Worm (Caenorhabditis elegans): Measurements from ENCODE around the gene aakg-4.

The aakg-4 gene

DNA sequence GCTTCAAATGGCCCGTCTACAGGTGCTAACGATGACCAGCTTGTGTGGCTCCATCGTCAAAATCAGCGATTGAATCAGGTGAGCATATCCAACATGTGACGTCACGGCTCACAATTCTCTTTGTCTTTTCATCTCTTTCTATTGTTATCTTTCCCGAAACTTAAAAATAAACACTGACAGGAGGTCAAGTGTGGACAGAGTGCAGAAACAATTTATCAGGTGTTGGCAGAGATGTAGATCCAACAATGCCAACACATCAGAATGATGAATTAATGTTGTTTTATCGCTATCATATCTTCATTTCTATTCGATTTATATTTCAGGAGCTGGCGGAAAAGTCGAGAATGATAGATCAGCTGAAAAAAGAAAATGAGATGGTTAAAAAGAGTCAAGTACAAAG is 28.8 kb upstream of the aakg-4 start:
- no peak for TF ChIP-seq ceh-13 (GFP tag; optimal IDR thresholded peaks at IDR 0.05)
- no peak for TF ChIP-seq scrt-1 (GFP tag; IDR thresholded peaks at IDR 0.05)
- no peak for TF ChIP-seq hmbx-1 (tag; optimal IDR thresholded peaks at IDR 0.05)
- TF ChIP-seq tbx-11 (GFP tag; IDR thresholded peaks at IDR 0.05): no peak
- TF ChIP-seq sea-1 (GFP tag; conservative IDR thresholded peaks at IDR 0.05): no peak
- no peak for TF ChIP-seq tra-4 (tag; optimal IDR thresholded peaks at IDR 0.05)
- no peak for TF ChIP-seq ets-7 (tag; optimal IDR thresholded peaks at IDR 0.05)
- no peak for TF ChIP-seq B0310.2 (tag; optimal IDR thresholded peaks at IDR 0.05)
- TF ChIP-seq hnd-1 (tag; optimal IDR thresholded peaks at IDR 0.05): no peak
- TF ChIP-seq hmg-4 (GFP tag; optimal IDR thresholded peaks at IDR 0.05): no peak
- TF ChIP-seq F13C5.2 (tag; optimal IDR thresholded peaks at IDR 0.05): no peak
- no peak for TF ChIP-seq aly-1 (tag; optimal IDR thresholded peaks at IDR 0.05)
- no peak for TF ChIP-seq ceh-36 (tag; optimal IDR thresholded peaks at IDR 0.05)
- no peak for TF ChIP-seq pes-1 (GFP tag; IDR thresholded peaks at IDR 0.05)
- TF ChIP-seq tbx-37 (GFP tag; conservative IDR thresholded peaks at IDR 0.05): no peak

- TF ChIP-seq sea-1 (GFP tag; conservative IDR thresholded peaks at IDR 0.05) (no peak), ceh-13 (GFP tag; optimal IDR thresholded peaks at IDR 0.05) (no peak), flt-1 (GFP tag; IDR thresholded peaks at IDR 0.05) (no peak), ceh-36 (tag; optimal IDR thresholded peaks at IDR 0.05) (no peak), aly-1 (tag; optimal IDR thresholded peaks at IDR 0.05) (no peak), hmbx-1 (tag; optimal IDR thresholded peaks at IDR 0.05) (no peak), tbx-11 (GFP tag; IDR thresholded peaks at IDR 0.05) (no peak), hnd-1 (tag; optimal IDR thresholded peaks at IDR 0.05) (no peak), tbx-37 (GFP tag; conservative IDR thresholded peaks at IDR 0.05) (no peak), F13C5.2 (tag; optimal IDR thresholded peaks at IDR 0.05) (no peak)
Measured at ce11 chrX:2344666-2345065, 25.5 kb upstream of the aakg-4 start, which contains the start of gene nlp-2. nlp-2 (minus strand) TSS chrX:2344766.

DNA sequence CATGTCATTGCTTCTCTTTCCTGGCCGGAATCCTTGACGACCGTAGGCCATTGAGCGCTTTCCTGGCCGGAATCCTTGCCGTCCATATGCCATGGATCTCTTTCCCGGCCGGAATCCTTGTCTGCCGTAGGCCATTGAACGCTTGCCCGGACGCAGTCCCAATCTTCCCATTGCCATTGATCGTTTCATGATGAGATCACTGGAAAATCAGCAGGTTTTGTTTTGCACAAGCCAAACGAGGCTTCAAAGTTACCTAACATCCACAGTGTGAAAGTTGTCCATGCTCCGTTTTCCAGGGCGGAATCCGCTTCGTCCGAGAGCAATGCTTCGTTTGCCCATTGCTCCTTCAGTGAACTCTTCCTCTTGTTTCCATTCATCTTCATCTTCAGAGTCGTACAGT is 25.0 kb upstream of the aakg-4 start:
- no peak for TF ChIP-seq flt-1 (GFP tag; IDR thresholded peaks at IDR 0.05)
- no peak for TF ChIP-seq scrt-1 (GFP tag; IDR thresholded peaks at IDR 0.05)
- no peak for TF ChIP-seq pes-1 (GFP tag; IDR thresholded peaks at IDR 0.05)
- no peak for TF ChIP-seq ceh-13 (GFP tag; optimal IDR thresholded peaks at IDR 0.05)
- TF ChIP-seq ceh-36 (tag; optimal IDR thresholded peaks at IDR 0.05): no peak
- no peak for TF ChIP-seq hmbx-1 (tag; optimal IDR thresholded peaks at IDR 0.05)

DNA sequence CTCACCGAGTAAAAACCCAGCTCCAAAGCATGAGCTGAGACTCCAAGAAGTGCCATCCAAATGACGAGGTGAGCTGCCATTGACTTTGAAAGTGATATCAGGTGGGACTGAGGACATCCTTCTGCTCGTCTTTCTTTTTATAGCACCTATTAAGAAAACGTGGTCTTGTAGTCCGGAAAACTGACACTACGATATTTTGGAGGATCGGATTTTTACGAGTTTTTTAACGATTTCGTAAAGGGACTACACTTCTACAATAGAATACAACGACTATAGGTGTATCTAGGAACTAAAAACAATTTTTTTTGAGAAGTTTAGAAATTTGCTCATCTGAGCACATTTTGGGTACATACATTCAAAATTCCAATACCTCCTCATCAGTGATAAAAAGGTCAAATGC is 23.7 kb upstream of the aakg-4 start, which contains the start of gene nlp-23:
TSS of gene nlp-23 (minus strand) at position 101 of the 400 bp plus-strand sequence.
- TF ChIP-seq ets-7 (tag; optimal IDR thresholded peaks at IDR 0.05) (no peak), tbx-37 (GFP tag; conservative IDR thresholded peaks at IDR 0.05) (no peak), ceh-13 (GFP tag; optimal IDR thresholded peaks at IDR 0.05) (no peak), sea-1 (GFP tag; conservative IDR thresholded peaks at IDR 0.05) (no peak), scrt-1 (GFP tag; IDR thresholded peaks at IDR 0.05) (no peak), F13C5.2 (tag; optimal IDR thresholded peaks at IDR 0.05) (no peak), ceh-36 (tag; optimal IDR thresholded peaks at IDR 0.05) (no peak), pes-1 (GFP tag; IDR thresholded peaks at IDR 0.05) (no peak), hmbx-1 (tag; optimal IDR thresholded peaks at IDR 0.05) (no peak), tbx-11 (GFP tag; IDR thresholded peaks at IDR 0.05) (no peak), hmg-4 (GFP tag; optimal IDR thresholded peaks at IDR 0.05) (no peak), hnd-1 (tag; optimal IDR thresholded peaks at IDR 0.05) (no peak), B0310.2 (tag; optimal IDR thresholded peaks at IDR 0.05) (no peak), ama-1 (optimal IDR thresholded peaks at IDR 0.05) (no peak), tra-4 (tag; optimal IDR thresholded peaks at IDR 0.05) (no peak), aly-1 (tag; optimal IDR thresholded peaks at IDR 0.05) (no peak), flt-1 (GFP tag; IDR thresholded peaks at IDR 0.05) (no peak)

- TF ChIP-seq ets-7 (tag; optimal IDR thresholded peaks at IDR 0.05) (no peak), aly-1 (tag; optimal IDR thresholded peaks at IDR 0.05) (no peak), ceh-36 (tag; optimal IDR thresholded peaks at IDR 0.05) (no peak), hnd-1 (tag; optimal IDR thresholded peaks at IDR 0.05) (no peak), hmbx-1 (tag; optimal IDR thresholded peaks at IDR 0.05) (no peak), hmg-4 (GFP tag; optimal IDR thresholded peaks at IDR 0.05) (no peak), tbx-37 (GFP tag; conservative IDR thresholded peaks at IDR 0.05) (no peak), ceh-13 (GFP tag; optimal IDR thresholded peaks at IDR 0.05) (no peak), F13C5.2 (tag; optimal IDR thresholded peaks at IDR 0.05) (no peak), scrt-1 (GFP tag; IDR thresholded peaks at IDR 0.05) (no peak), flt-1 (GFP tag; IDR thresholded peaks at IDR 0.05) (no peak), tra-4 (tag; optimal IDR thresholded peaks at IDR 0.05) (no peak), tbx-11 (GFP tag; IDR thresholded peaks at IDR 0.05) (no peak)
Measured at ce11 chrX:2341989-2342388, 22.9 kb upstream of the aakg-4 start, which contains the start of gene nlp-22. nlp-22 (minus strand) TSS chrX:2342089.

ce11 chrX:2338210-2338609 is 19.1 kb upstream of the aakg-4 start, which contains the start of gene nlp-45:
nlp-45 (minus strand) TSS chrX:2338310.
- TF ChIP-seq B0310.2 (tag; optimal IDR thresholded peaks at IDR 0.05) (no peak), hnd-1 (tag; optimal IDR thresholded peaks at IDR 0.05) (no peak), ets-7 (tag; optimal IDR thresholded peaks at IDR 0.05) (no peak), scrt-1 (GFP tag; IDR thresholded peaks at IDR 0.05) (no peak), hmg-4 (GFP tag; optimal IDR thresholded peaks at IDR 0.05) (no peak)

ce11 chrX:2335384-2335783 is 16.2 kb upstream of the aakg-4 start, which contains the start of gene T01B6.1:
T01B6.1 (plus strand) TSS chrX:2335684.
- TF ChIP-seq scrt-1 (GFP tag; IDR thresholded peaks at IDR 0.05): no peak
- no peak for TF ChIP-seq aly-1 (tag; optimal IDR thresholded peaks at IDR 0.05)
- no peak for TF ChIP-seq tbx-37 (GFP tag; conservative IDR thresholded peaks at IDR 0.05)
- no peak for TF ChIP-seq pes-1 (GFP tag; IDR thresholded peaks at IDR 0.05)
- TF ChIP-seq B0310.2 (tag; optimal IDR thresholded peaks at IDR 0.05): no peak
- no peak for TF ChIP-seq hmg-4 (GFP tag; optimal IDR thresholded peaks at IDR 0.05)
- no peak for TF ChIP-seq F13C5.2 (tag; optimal IDR thresholded peaks at IDR 0.05)
- no peak for TF ChIP-seq hnd-1 (tag; optimal IDR thresholded peaks at IDR 0.05)
- no peak for TF ChIP-seq ceh-36 (tag; optimal IDR thresholded peaks at IDR 0.05)

DNA sequence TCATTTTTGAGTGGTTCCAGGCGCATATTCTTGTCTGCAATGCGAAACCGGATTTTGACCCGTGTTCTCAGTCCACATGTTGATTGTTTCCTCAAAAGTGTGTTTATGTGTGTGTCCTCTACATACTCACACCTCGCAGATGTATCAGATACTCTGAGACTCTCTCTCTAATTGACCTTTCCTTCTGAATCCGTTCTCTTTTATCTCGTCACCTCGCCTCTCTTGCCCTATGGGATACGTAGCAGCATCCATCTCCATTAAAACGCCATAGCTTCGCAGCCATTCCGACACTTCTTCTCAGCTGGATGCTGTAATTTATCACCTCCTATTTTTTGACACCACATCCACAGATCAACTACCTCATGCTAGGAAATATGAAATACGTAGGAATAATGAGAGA is 11.4 kb upstream of the aakg-4 start:
- no peak for TF ChIP-seq sea-1 (GFP tag; conservative IDR thresholded peaks at IDR 0.05)
- TF ChIP-seq ceh-13 (GFP tag; optimal IDR thresholded peaks at IDR 0.05): no peak
- no peak for TF ChIP-seq scrt-1 (GFP tag; IDR thresholded peaks at IDR 0.05)
- TF ChIP-seq tbx-37 (GFP tag; conservative IDR thresholded peaks at IDR 0.05): no peak
- no peak for TF ChIP-seq hnd-1 (tag; optimal IDR thresholded peaks at IDR 0.05)
- TF ChIP-seq flt-1 (GFP tag; IDR thresholded peaks at IDR 0.05): no peak
- no peak for TF ChIP-seq ama-1 (optimal IDR thresholded peaks at IDR 0.05)
- no peak for TF ChIP-seq F13C5.2 (tag; optimal IDR thresholded peaks at IDR 0.05)
- TF ChIP-seq ceh-36 (tag; optimal IDR thresholded peaks at IDR 0.05): no peak
- TF ChIP-seq hmg-4 (GFP tag; optimal IDR thresholded peaks at IDR 0.05): no peak
- no peak for TF ChIP-seq tra-4 (tag; optimal IDR thresholded peaks at IDR 0.05)
- no peak for TF ChIP-seq ets-7 (tag; optimal IDR thresholded peaks at IDR 0.05)
- TF ChIP-seq pes-1 (GFP tag; IDR thresholded peaks at IDR 0.05): no peak
- no peak for TF ChIP-seq tbx-11 (GFP tag; IDR thresholded peaks at IDR 0.05)

Measured in whole organism, early embryonic.